Fruit fly (Drosophila melanogaster) S2 (cell line): ENCODE results near the gene CG14995.

Experiments
- CG8478 ChIP-seq: fragments of >200 bp; optimal IDR thresholded peaks from 2 replicates; lab custom pipeline; 2018
- CTCF ChIP-seq, 2 experiments: fragments of >200 bp; optimal IDR thresholded peaks; 2 replicates each; lab custom pipeline; 2018

DNA sequence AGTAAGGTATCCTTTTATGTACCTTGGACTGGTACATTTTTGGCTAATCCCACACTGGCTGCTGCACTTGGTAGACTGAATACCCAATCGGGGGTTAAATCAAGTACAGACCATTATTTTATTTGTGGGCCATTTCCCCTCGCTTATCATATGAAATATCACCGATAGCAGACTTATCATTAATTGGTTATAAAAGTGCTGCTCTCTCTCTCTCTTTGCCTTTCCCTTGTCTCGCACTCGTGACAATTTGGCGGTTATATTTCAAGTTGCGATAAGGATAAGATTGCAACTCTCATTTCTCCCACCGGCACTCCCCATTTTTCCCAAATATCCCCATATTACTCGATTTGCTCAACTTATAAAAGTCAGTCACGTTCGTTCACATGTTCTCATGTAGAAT is 12.6 kb upstream of the CG14995 start:
- TF ChIP-seq CG8478 (lab: Kevin White, UChicago) (no peak), CTCF (optimal IDR thresholded peaks at IDR 0.05; lab: Kevin White, UChicago) (no peak)
